Worm (Caenorhabditis elegans) whole organism, L3 larva: Measurements from ENCODE around the gene C34B4.2.
"Not testable (repeated sequence)": the region's sequence is repeated elsewhere in the genome, so short reads cannot be mapped to it uniquely, and the experiment has no call there.

Experiments
- R02D3.7 ChIP-seq: fragments of 150-350 bp; optimal IDR thresholded peaks from 2 replicates; lab custom pipeline; 2014; ENCODE audit warnings: missing biosample characterization, missing genetic modification characterization
- ama-1 ChIP-seq: fragments of 150-350 bp; optimal IDR thresholded peaks from 2 replicates; lab custom pipeline; 2018
- ceh-16 ChIP-seq: sonication (generic microtip); optimal IDR thresholded peaks from 2 replicates; lab custom pipeline; 2017; ENCODE audit warnings: missing biosample characterization, missing genetic modification characterization
- ceh-28 ChIP-seq: fragments of 150-350 bp; optimal IDR thresholded peaks from 2 replicates; lab custom pipeline; 2014; ENCODE audit warnings: missing biosample characterization, missing genetic modification reagents, missing genetic modification characterization
- ceh-82 ChIP-seq: fragments of 150-350 bp; optimal IDR thresholded peaks from 2 replicates; lab custom pipeline; 2014; ENCODE audit warnings: missing biosample characterization, missing genetic modification characterization
- ceh-9 ChIP-seq: sonication (generic microtip); optimal IDR thresholded peaks from 2 replicates; lab custom pipeline; 2018; ENCODE audit warnings: missing biosample characterization, missing genetic modification characterization
- elt-1 ChIP-seq: fragments of 150-350 bp; optimal IDR thresholded peaks from 2 replicates; lab custom pipeline; 2014; ENCODE audit warnings: missing biosample characterization, missing genetic modification characterization
- elt-2 ChIP-seq: sonication (generic microtip); optimal IDR thresholded peaks from 2 replicates; lab custom pipeline; 2016; ENCODE audit warnings: missing genetic modification reagents, mild to moderate bottlenecking, missing genetic modification characterization, missing compliant biosample characterization
- elt-3 ChIP-seq, 3 experiments: fragments of 150-350 bp in 1 of 3; sonication (generic microtip) in 2 of 3; optimal IDR thresholded peaks; 2 replicates in 2 of 3; 4 replicates in 1 of 3; lab custom pipeline; 2014 to 2017; ENCODE audit warnings: missing biosample characterization in 3 of 3, missing genetic modification characterization in 3 of 3
- eor-1 ChIP-seq, 2 experiments: fragments of 150-350 bp; optimal IDR thresholded peaks; 2 replicates each; lab custom pipeline; 2014 to 2018; ENCODE audit warnings: missing biosample characterization in 2 of 2, missing genetic modification characterization in 2 of 2
- fkh-10 ChIP-seq: sonication (generic microtip); optimal IDR thresholded peaks from 2 replicates; lab custom pipeline; 2017; ENCODE audit warnings: missing biosample characterization, missing genetic modification reagents, missing genetic modification characterization
- fkh-2 ChIP-seq: fragments of 150-350 bp; optimal IDR thresholded peaks from 2 replicates; lab custom pipeline; 2014; ENCODE audit warnings: missing biosample characterization, missing genetic modification reagents, missing genetic modification characterization
- hmg-11 ChIP-seq: sonication (generic microtip); optimal IDR thresholded peaks from 2 replicates; lab custom pipeline; 2016; ENCODE audit warnings: missing genetic modification characterization, missing compliant biosample characterization
- jun-1 ChIP-seq: fragments of 150-350 bp; optimal IDR thresholded peaks from 2 replicates; lab custom pipeline; 2014; ENCODE audit warnings: missing biosample characterization, missing genetic modification reagents, missing genetic modification characterization
- lin-15B ChIP-seq: fragments of 150-350 bp; optimal IDR thresholded peaks from 2 replicates; lab custom pipeline; 2014; ENCODE audit warnings: missing biosample characterization, missing genetic modification characterization
- lsy-12 ChIP-seq: sonication (generic microtip); optimal IDR thresholded peaks from 2 replicates; lab custom pipeline; 2016; ENCODE audit warnings: mild to moderate bottlenecking, missing genetic modification characterization, missing compliant biosample characterization
- mdl-1 ChIP-seq: fragments of 150-350 bp; optimal IDR thresholded peaks from 2 replicates; lab custom pipeline; 2014; ENCODE audit warnings: missing biosample characterization, missing genetic modification characterization
- nfya-1 ChIP-seq: sonication (generic microtip); optimal IDR thresholded peaks from 2 replicates; lab custom pipeline; 2017; ENCODE audit warnings: missing genetic modification characterization, mild to moderate bottlenecking, missing compliant biosample characterization, antibody characterized with exemption, moderate library complexity; ENCODE audit not compliant: insufficient read depth
- nhr-11 ChIP-seq: fragments of 150-350 bp; optimal IDR thresholded peaks from 2 replicates; lab custom pipeline; 2014; ENCODE audit warnings: missing biosample characterization, missing genetic modification characterization
- nhr-12 ChIP-seq: fragments of 150-350 bp; optimal IDR thresholded peaks from 2 replicates; lab custom pipeline; 2014; ENCODE audit warnings: missing biosample characterization, missing genetic modification characterization
- nhr-23 ChIP-seq: fragments of 150-350 bp; optimal IDR thresholded peaks from 2 replicates; lab custom pipeline; 2014; ENCODE audit warnings: missing biosample characterization, missing genetic modification reagents, missing genetic modification characterization
- nhr-25 ChIP-seq: sonication (generic microtip); optimal IDR thresholded peaks from 2 replicates; lab custom pipeline; 2017; ENCODE audit warnings: missing biosample characterization, missing genetic modification characterization
- nhr-43 ChIP-seq: sonication (generic microtip); optimal IDR thresholded peaks from 2 replicates; lab custom pipeline; 2016; ENCODE audit warnings: mild to moderate bottlenecking, missing genetic modification characterization, missing compliant biosample characterization; ENCODE audit not compliant: poor library complexity, severe bottlenecking
- nhr-67 ChIP-seq: fragments of 150-350 bp; optimal IDR thresholded peaks from 2 replicates; lab custom pipeline; 2014; ENCODE audit warnings: missing biosample characterization, missing genetic modification characterization
- nhr-76 ChIP-seq: fragments of 150-350 bp; sonication (generic microtip); optimal IDR thresholded peaks from 5 replicates; lab custom pipeline; 2014; ENCODE audit warnings: missing biosample characterization, missing genetic modification characterization
- pha-4 ChIP-seq: fragments of 150-350 bp; optimal IDR thresholded peaks from 2 replicates; lab custom pipeline; 2014; ENCODE audit warnings: missing biosample characterization, missing genetic modification reagents, missing genetic modification characterization
- pqm-1 ChIP-seq: fragments of 150-350 bp; optimal IDR thresholded peaks from 2 replicates; lab custom pipeline; 2017; ENCODE audit warnings: missing biosample characterization, missing genetic modification characterization, inconsistent platforms
- sea-2 ChIP-seq: fragments of 150-350 bp; sonication (generic microtip); optimal IDR thresholded peaks from 4 replicates; lab custom pipeline; 2014; ENCODE audit warnings: missing biosample characterization, missing genetic modification reagents, missing genetic modification characterization
- unc-39 ChIP-seq: sonication (generic microtip); optimal IDR thresholded peaks from 4 replicates; lab custom pipeline; 2017; ENCODE audit warnings: missing biosample characterization, missing genetic modification characterization
- unc-62 ChIP-seq: fragments of 150-350 bp; sonication (generic microtip); optimal IDR thresholded peaks from 4 replicates; lab custom pipeline; 2014; ENCODE audit warnings: missing biosample characterization, missing genetic modification reagents, missing genetic modification characterization
- ztf-4 ChIP-seq: fragments of 150-350 bp; optimal IDR thresholded peaks from 2 replicates; lab custom pipeline; 2014; ENCODE audit warnings: missing biosample characterization, missing genetic modification characterization

The C34B4.2 gene

ce11 chrV:13130439-13130840 lies 47.6 kb downstream of the C34B4.2 start (continued):
- TF ChIP-seq jun-1 (tag; lab: Kevin White, UChicago) = peak; percentile 75
- TF ChIP-seq ztf-4 (tag; lab: Kevin White, UChicago) = no peak
- peak; percentile 37 for TF ChIP-seq fkh-10
- TF ChIP-seq nhr-43 (tag; lab: Kevin White, UChicago) = no peak
- TF ChIP-seq ceh-9 (tag; lab: Kevin White, UChicago) = no peak
- TF ChIP-seq nhr-76 (tag; lab: Kevin White, UChicago) = no peak
- no peak for TF ChIP-seq ceh-28 (tag; lab: Kevin White, UChicago)
- TF ChIP-seq nhr-23 = no peak
- peak; percentile 61 for TF ChIP-seq hmg-11 (tag; lab: Kevin White, UChicago)
- TF ChIP-seq unc-62 (GFP tag; lab: Kevin White, UChicago) = no peak
- TF ChIP-seq mdl-1 (tag; lab: Kevin White, UChicago) = no peak

- TF ChIP-seq ztf-4 (tag; lab: Kevin White, UChicago) (no peak), ceh-16 (tag; lab: Kevin White, UChicago) (no peak), elt-2 (tag; lab: Kevin White, UChicago) (no peak), eor-1 (tag; optimal IDR thresholded peaks at IDR 0.05; lab: Kevin White, UChicago) (no peak), nhr-11 (tag; lab: Kevin White, UChicago) (no peak), hmg-11 (tag; lab: Kevin White, UChicago) (no peak), pha-4 (tag; lab: Kevin White, UChicago) (no peak), pqm-1 (tag; lab: Kevin White, UChicago) (no peak), nhr-43 (tag; lab: Kevin White, UChicago) (no peak), lin-15B (tag; lab: Kevin White, UChicago) (no peak), ceh-9 (tag; lab: Kevin White, UChicago) (no peak)
- TF ChIP-seq, all 47 proteins: peak for 0
These were observed 48.6 kb downstream of the C34B4.2 start for ce11 chrV:13131487-13131886.

ce11 chrV:13133380-13133779 lies 50.5 kb downstream of the C34B4.2 start, which contains the start of gene B0365.9:
Gene B0365.9, minus strand, starts transcription at chrV:13133565.
- TF ChIP-seq ama-1 (lab: Kevin White, UChicago) (no peak), lsy-12 (tag; lab: Kevin White, UChicago) (no peak), ztf-4 (tag; lab: Kevin White, UChicago) (no peak), nhr-12 (tag; lab: Kevin White, UChicago) (no peak), jun-1 (tag; lab: Kevin White, UChicago) (no peak), fkh-2 (tag; lab: Kevin White, UChicago) (no peak), elt-3 (tag; optimal IDR thresholded peaks at IDR 0.05; lab: Kevin White, UChicago) (no peak), nfya-1 (tag; lab: Kevin White, UChicago) (no peak)

- not testable (repeated sequence) for TF ChIP-seq ceh-82; eor-1 (tag; optimal IDR thresholded peaks at IDR 0.05; lab: Kevin White, UChicago); R02D3.7 (tag; lab: Kevin White, UChicago)
These were observed 51.9 kb downstream of the C34B4.2 start, which contains the start of gene clec-225 for ce11 chrV:13134786-13135185. Gene clec-225, minus strand, starts transcription at chrV:13134886.

- peak; percentile 92 for TF ChIP-seq elt-2 (tag; lab: Kevin White, UChicago)
- no peak for TF ChIP-seq nfya-1 (tag; lab: Kevin White, UChicago)
- no peak for TF ChIP-seq unc-39 (tag; lab: Kevin White, UChicago)
- TF ChIP-seq nhr-67 = no peak
- TF ChIP-seq nhr-25 (tag; lab: Kevin White, UChicago) = no peak
- TF ChIP-seq nhr-12 (tag; lab: Kevin White, UChicago) = no peak
- TF ChIP-seq eor-1 (tag; optimal IDR thresholded peaks at IDR 0.05; lab: Kevin White, UChicago) = no peak
- TF ChIP-seq sea-2 (GFP tag; lab: Kevin White, UChicago) = no peak
- TF ChIP-seq elt-1 (tag; lab: Kevin White, UChicago) = no peak
- peak; percentile 91 for TF ChIP-seq pqm-1 (tag; lab: Kevin White, UChicago)
- TF ChIP-seq ama-1 (lab: Kevin White, UChicago) = no peak
- TF ChIP-seq jun-1 (tag; lab: Kevin White, UChicago) = peak; percentile 13
These were observed 55.1 kb downstream of the C34B4.2 start, which contains the start of gene clec-41 for ce11 chrV:13137955-13138354. Gene clec-41, minus strand, starts transcription at chrV:13138101.
